Fruit fly (Drosophila melanogaster) Kc167 (cell line): ENCODE results near the gene spd-2.

Source experiments
- Myc ChIP-seq: fragments of >200 bp; optimal IDR thresholded peaks from 2 replicates; lab custom pipeline; 2017; ENCODE audit warnings: missing external identifiers
- Sin3A ChIP-seq: fragments of >200 bp; optimal IDR thresholded peaks from 2 replicates; lab custom pipeline; 2018; ENCODE audit warnings: missing external identifiers
- h ChIP-seq: fragments of >200 bp; optimal IDR thresholded peaks from 3 replicates; lab custom pipeline; 2018; ENCODE audit warnings: missing external identifiers
- psq ChIP-seq: fragments of >200 bp; optimal IDR thresholded peaks from 2 replicates; lab custom pipeline; 2017; ENCODE audit warnings: missing external identifiers

- TF ChIP-seq h (lab: Kevin White, UChicago) (no peak), Myc (no peak), Sin3A (no peak), psq (lab: Kevin White, UChicago) (no peak)
Observed at dm6 chr3L:16542998-16543624, 51.7 kb downstream of the spd-2 start, which contains the start of gene CG43373.
